Fruit fly (Drosophila melanogaster): ENCODE data around the gene cad.

cad gene

dm6 chr2L:20787271-20787791 lies 16.8 kb downstream of the cad start, which contains the start of gene Pomp (continued):
- TF ChIP-seq HLH4C (GFP tag; IDR thresholded peaks at IDR 0.05; ENCODE audit: partially characterized antibody) (peak; percentile 76), Nf-YB (GFP tag; optimal IDR thresholded peaks at IDR 0.05) (peak; percentile 61), CG14965 (GFP tag; optimal IDR thresholded peaks at IDR 0.05; ENCODE audit: borderline replicate concordance) (no peak), NK7.1 (GFP tag; optimal IDR thresholded peaks at IDR 0.05) (no peak), CG15073 (GFP tag; optimal IDR thresholded peaks at IDR 0.05) (peak; percentile 23), H2.0 (GFP tag; IDR thresholded peaks at IDR 0.05) (peak; percentile 80), repo (GFP tag; optimal IDR thresholded peaks at IDR 0.05) (no peak), CG14050 (GFP tag; IDR thresholded peaks at IDR 0.05) (peak; percentile 84), grau (tag; optimal IDR thresholded peaks at IDR 0.05) (peak; percentile 81), shn (GFP tag; optimal IDR thresholded peaks at IDR 0.05) (peak; percentile 20), Nf-YA (GFP tag; IDR thresholded peaks at IDR 0.05) (peak; percentile 84), ro (GFP tag; IDR thresholded peaks at IDR 0.05) (peak; percentile 66), CG6683 (GFP tag; optimal IDR thresholded peaks at IDR 0.05) (peak; percentile 71), Bteb2 (GFP tag; optimal IDR thresholded peaks at IDR 0.05) (peak; percentile 58), mirr (GFP tag; optimal IDR thresholded peaks at IDR 0.05) (peak; percentile 25), CG1647 (GFP tag; optimal IDR thresholded peaks at IDR 0.05) (peak; percentile 67), CG18476 (GFP tag; optimal IDR thresholded peaks at IDR 0.05) (peak; percentile 70), Ssrp (tag; optimal IDR thresholded peaks at IDR 0.05) (peak; percentile 66), CG10979 (tag; optimal IDR thresholded peaks at IDR 0.05) (peak; percentile 84), Fer1 (GFP tag; optimal IDR thresholded peaks at IDR 0.05) (peak; percentile 86), kay (GFP tag; optimal IDR thresholded peaks at IDR 0.05) (peak; percentile 70), Dfd (GFP tag; optimal IDR thresholded peaks at IDR 0.05) (no peak), unc-4 (GFP tag; IDR thresholded peaks at IDR 0.05; ENCODE audit: partially characterized antibody) (peak; percentile 70), CG7928 (GFP tag; optimal IDR thresholded peaks at IDR 0.05) (peak; percentile 41), Chrac-16 (GFP tag; optimal IDR thresholded peaks at IDR 0.05) (peak; percentile 79), Dad (GFP tag; optimal IDR thresholded peaks at IDR 0.05) (peak; percentile 25), CG33213 (GFP tag; optimal IDR thresholded peaks at IDR 0.05) (peak; percentile 80), CG3995 (GFP tag; optimal IDR thresholded peaks at IDR 0.05) (peak; percentile 57), B-H2 (GFP tag; optimal IDR thresholded peaks at IDR 0.05) (peak; percentile 49), Poxn (GFP tag; IDR thresholded peaks at IDR 0.05) (no peak), Dip2 (GFP tag; IDR thresholded peaks at IDR 0.05) (peak; percentile 37; the same call in 1 of the 2 replicates), Optix (GFP tag; IDR thresholded peaks at IDR 0.05) (peak; percentile 67; the same call in 1 of the 3 replicates), zen2 (GFP tag; IDR thresholded peaks at IDR 0.05; ENCODE audit: partially characterized antibody) (peak; percentile 26; the same call in 1 of the 3 replicates), sqz (GFP tag; optimal IDR thresholded peaks at IDR 0.05) (peak; percentile 37), CG14014 (GFP tag; IDR thresholded peaks at IDR 0.05) (peak; percentile 86), Mrtf (GFP tag; IDR thresholded peaks at IDR 0.05) (peak; percentile 69; the same call in 2 of the 3 replicates), Vsx1 (GFP tag; optimal IDR thresholded peaks at IDR 0.05) (peak; percentile 81), CG14710 (tag; optimal IDR thresholded peaks at IDR 0.05) (peak; percentile 84), Lim3 (GFP tag; IDR thresholded peaks at IDR 0.05) (peak; percentile 48; the same call in 1 of the 2 replicates), Myb (GFP tag; optimal IDR thresholded peaks at IDR 0.05) (peak; percentile 42), nerfin-2 (GFP tag; IDR thresholded peaks at IDR 0.05; ENCODE audit: partially characterized antibody) (0 out of 2 replicates have a peak, but pooled peaks have one; percentile 35), CG17359 (tag; optimal IDR thresholded peaks at IDR 0.05) (peak; percentile 91), CG10462 (GFP tag; optimal IDR thresholded peaks at IDR 0.05) (peak; percentile 79), NfI (GFP tag; optimal IDR thresholded peaks at IDR 0.05) (peak; percentile 71), pros (GFP tag; optimal IDR thresholded peaks at IDR 0.05) (no peak), PHDP (tag; optimal IDR thresholded peaks at IDR 0.05) (peak; percentile 88), inv (GFP tag; IDR thresholded peaks at IDR 0.05; ENCODE audit: partially characterized antibody) (peak; percentile 56), CG18619 (GFP tag; optimal IDR thresholded peaks at IDR 0.05) (peak; percentile 78), CG7839 (tag; optimal IDR thresholded peaks at IDR 0.05) (peak; percentile 88)

Measured in whole organism, embryonic.